Worm (Caenorhabditis elegans) whole organism, late embryonic: ENCODE data around the gene twk-13.

Experiments
- C38D4.7 ChIP-seq: fragments of 200-800 bp; sonication (Bioruptor generic); optimal IDR thresholded peaks from 2 replicates; lab custom pipeline; 2018; ENCODE audit warnings: mild to moderate bottlenecking, missing genetic modification characterization, moderate library complexity, missing compliant biosample characterization
- Y22D7AL.16 ChIP-seq: sonication (generic microtip); optimal IDR thresholded peaks from 2 replicates; lab custom pipeline; 2016; ENCODE audit warnings: missing genetic modification characterization, missing compliant biosample characterization
- ama-1 ChIP-seq: fragments of 150-350 bp; optimal IDR thresholded peaks from 2 replicates; lab custom pipeline; 2014
- ceh-18 ChIP-seq: sonication (generic microtip); optimal IDR thresholded peaks from 2 replicates; lab custom pipeline; 2016; ENCODE audit warnings: missing genetic modification characterization, missing compliant biosample characterization
- ceh-19 ChIP-seq: fragments of 200-800 bp; sonication (Bioruptor generic); optimal IDR thresholded peaks from 2 replicates; lab custom pipeline; 2018; ENCODE audit warnings: mild to moderate bottlenecking, missing genetic modification characterization, missing compliant biosample characterization
- ceh-22 ChIP-seq: sonication (generic microtip); optimal IDR thresholded peaks from 2 replicates; lab custom pipeline; 2017; ENCODE audit warnings: missing biosample characterization, missing genetic modification characterization
- ceh-30 ChIP-seq: fragments of 150-350 bp; optimal IDR thresholded peaks from 2 replicates; lab custom pipeline; 2014; ENCODE audit warnings: missing biosample characterization, missing genetic modification characterization
- ceh-31 ChIP-seq: sonication (generic microtip); optimal IDR thresholded peaks from 2 replicates; lab custom pipeline; 2016; ENCODE audit warnings: missing genetic modification characterization, missing compliant biosample characterization
- ceh-48 ChIP-seq: sonication (generic microtip); optimal IDR thresholded peaks from 2 replicates; lab custom pipeline; 2016; ENCODE audit warnings: missing genetic modification characterization, inconsistent platforms, missing compliant biosample characterization
- ceh-9 ChIP-seq: sonication (generic microtip); optimal IDR thresholded peaks from 2 replicates; lab custom pipeline; 2016; ENCODE audit warnings: mild to moderate bottlenecking, missing genetic modification characterization, inconsistent platforms, missing compliant biosample characterization
- dmd-4 ChIP-seq: sonication (generic microtip); optimal IDR thresholded peaks from 2 replicates; lab custom pipeline; 2016; ENCODE audit warnings: borderline replicate concordance, missing genetic modification characterization, missing compliant biosample characterization
- elt-4 ChIP-seq: sonication (generic microtip); optimal IDR thresholded peaks from 2 replicates; lab custom pipeline; 2016; ENCODE audit warnings: missing genetic modification characterization, missing compliant biosample characterization
- fax-1 ChIP-seq: sonication (generic microtip); optimal IDR thresholded peaks from 2 replicates; lab custom pipeline; 2016; ENCODE audit warnings: missing genotype, missing genetic modification characterization, missing compliant biosample characterization
- fkh-6 ChIP-seq: sonication (generic microtip); optimal IDR thresholded peaks from 2 replicates; lab custom pipeline; 2016; ENCODE audit warnings: missing genetic modification characterization, missing compliant biosample characterization
- hlh-13 ChIP-seq: fragments of 200-800 bp; sonication (Bioruptor generic); optimal IDR thresholded peaks from 2 replicates; lab custom pipeline; 2018; ENCODE audit warnings: mild to moderate bottlenecking, missing genetic modification characterization, missing compliant biosample characterization
- hlh-15 ChIP-seq: sonication (generic microtip); optimal IDR thresholded peaks from 2 replicates; lab custom pipeline; 2016; ENCODE audit warnings: missing genetic modification characterization, missing compliant biosample characterization
- hlh-8 ChIP-seq: sonication (generic microtip); optimal IDR thresholded peaks from 2 replicates; lab custom pipeline; 2016; ENCODE audit warnings: missing genotype, missing genetic modification characterization, missing compliant biosample characterization
- mec-3 ChIP-seq: sonication (generic microtip); optimal IDR thresholded peaks from 2 replicates; lab custom pipeline; 2016; ENCODE audit warnings: borderline replicate concordance, missing genetic modification characterization, missing compliant biosample characterization
- nfya-1 ChIP-seq: sonication (generic microtip); optimal IDR thresholded peaks from 2 replicates; lab custom pipeline; 2017; ENCODE audit warnings: missing genetic modification characterization, mild to moderate bottlenecking, missing compliant biosample characterization, antibody characterized with exemption, moderate library complexity
- nhr-11 ChIP-seq: fragments of 150-350 bp; optimal IDR thresholded peaks from 2 replicates; lab custom pipeline; 2014; ENCODE audit warnings: missing biosample characterization, missing genetic modification characterization
- npax-4 ChIP-seq: sonication (generic microtip); optimal IDR thresholded peaks from 2 replicates; lab custom pipeline; 2016; ENCODE audit warnings: missing genetic modification characterization, missing compliant biosample characterization
- pax-1 ChIP-seq: fragments of 150-350 bp; optimal IDR thresholded peaks from 2 replicates; lab custom pipeline; 2014; ENCODE audit warnings: missing biosample characterization, missing genetic modification characterization
- pha-2 ChIP-seq: sonication (generic microtip); optimal IDR thresholded peaks from 2 replicates; lab custom pipeline; 2017; ENCODE audit warnings: mild to moderate bottlenecking, missing genetic modification characterization, missing compliant biosample characterization
- pha-4 ChIP-seq: fragments of 150-350 bp; optimal IDR thresholded peaks from 2 replicates; lab custom pipeline; 2018; ENCODE audit warnings: missing biosample characterization, missing genetic modification reagents, missing genetic modification characterization
- pqm-1 ChIP-seq: sonication (generic microtip); optimal IDR thresholded peaks from 2 replicates; lab custom pipeline; 2016; ENCODE audit warnings: missing genetic modification characterization, missing compliant biosample characterization
- sdc-2 ChIP-seq: sonication (generic microtip); optimal IDR thresholded peaks from 2 replicates; lab custom pipeline; 2016; ENCODE audit warnings: missing genotype, missing genetic modification characterization, missing compliant biosample characterization
- sox-2 ChIP-seq: fragments of 200-800 bp; sonication (Bioruptor generic); IDR thresholded peaks from 2 replicates; pipeline ENCODE4 v1.3.6; 2022; ENCODE audit warnings: missing genetic modification reagents, missing genetic modification characterization, missing compliant biosample characterization
- syd-9 ChIP-seq: sonication (generic microtip); optimal IDR thresholded peaks from 2 replicates; lab custom pipeline; 2016; ENCODE audit warnings: mild to moderate bottlenecking, missing genetic modification characterization, moderate library complexity, missing compliant biosample characterization
- tbx-7 ChIP-seq: sonication (generic microtip); optimal IDR thresholded peaks from 2 replicates; lab custom pipeline; 2016; ENCODE audit warnings: missing genotype, missing genetic modification characterization, missing compliant biosample characterization
- unc-55 ChIP-seq: sonication (generic microtip); optimal IDR thresholded peaks from 2 replicates; lab custom pipeline; 2017; ENCODE audit warnings: missing biosample characterization, missing genetic modification reagents, missing genetic modification characterization
- unc-86 ChIP-seq: sonication (generic microtip); optimal IDR thresholded peaks from 2 replicates; lab custom pipeline; 2016; ENCODE audit warnings: missing genetic modification characterization, missing compliant biosample characterization
- zip-5 ChIP-seq: sonication (generic microtip); optimal IDR thresholded peaks from 2 replicates; lab custom pipeline; 2016; ENCODE audit warnings: missing genetic modification characterization, missing compliant biosample characterization

Gene twk-13

DNA sequence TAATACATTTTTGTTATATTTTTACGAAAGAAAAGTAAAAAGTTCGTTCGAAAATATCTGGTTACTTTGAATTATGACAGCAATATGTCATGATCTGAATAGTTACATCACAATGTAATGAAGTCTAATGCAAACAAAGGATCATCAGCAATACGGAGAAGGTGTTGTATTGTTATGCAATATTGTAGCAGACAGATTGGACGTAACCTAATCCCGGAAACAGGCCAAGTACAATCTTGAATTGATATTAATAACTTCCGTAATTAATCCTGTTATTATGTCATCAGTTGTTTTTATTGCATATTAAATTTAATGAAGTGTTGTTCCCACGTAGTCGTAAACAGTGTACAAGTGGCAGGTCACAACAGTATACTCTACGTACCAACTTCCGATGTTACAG, 56.3 kb downstream of the twk-13 start:
- TF ChIP-seq unc-86 (tag; lab: Kevin White, UChicago): no peak
- TF ChIP-seq pha-4: no peak
- TF ChIP-seq pha-2 (tag; lab: Kevin White, UChicago): no peak
- TF ChIP-seq hlh-13 (GFP tag; lab: Kevin White, UChicago): no peak
- no peak for TF ChIP-seq dmd-4 (tag; lab: Kevin White, UChicago)
- TF ChIP-seq ceh-31: no peak
- TF ChIP-seq unc-55: no peak
- TF ChIP-seq sdc-2 (tag; lab: Kevin White, UChicago): no peak
- no peak for TF ChIP-seq fkh-6
- TF ChIP-seq ceh-9 (tag; lab: Kevin White, UChicago): no peak
- TF ChIP-seq hlh-15 (tag; lab: Kevin White, UChicago): no peak
- TF ChIP-seq zip-5 (tag; lab: Kevin White, UChicago): no peak
- no peak for TF ChIP-seq sox-2 (GFP tag; lab: Robert Waterston, UW)
- TF ChIP-seq C38D4.7 (GFP tag; lab: Kevin White, UChicago): no peak

DNA sequence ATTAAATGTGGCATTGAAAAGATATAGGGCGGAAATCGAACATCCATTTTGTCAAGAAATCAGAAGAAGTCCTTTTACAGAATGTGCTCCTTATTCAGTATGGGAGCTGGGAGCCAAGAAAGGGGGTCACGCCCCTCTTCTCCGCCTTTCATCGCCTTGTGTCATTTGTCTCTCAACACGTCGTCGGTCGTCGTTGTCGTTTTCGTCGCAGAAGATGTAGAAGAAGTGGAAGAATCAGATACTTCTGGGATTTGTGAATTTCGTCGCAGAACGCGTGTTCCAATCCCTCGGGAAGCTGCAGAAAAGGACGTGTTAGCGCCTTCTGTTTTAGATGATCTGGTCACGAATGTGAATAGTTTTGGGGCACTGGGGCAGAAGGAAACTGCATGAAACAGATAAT, 60.8 kb downstream of the twk-13 start, which contains the start of gene bnc-1:
Gene bnc-1 (minus strand): TSS at position 101 of the 400 bp plus-strand sequence.
- TF ChIP-seq Y22D7AL.16 (tag; lab: Kevin White, UChicago): no peak
- TF ChIP-seq nfya-1 (tag; lab: Kevin White, UChicago): no peak

DNA sequence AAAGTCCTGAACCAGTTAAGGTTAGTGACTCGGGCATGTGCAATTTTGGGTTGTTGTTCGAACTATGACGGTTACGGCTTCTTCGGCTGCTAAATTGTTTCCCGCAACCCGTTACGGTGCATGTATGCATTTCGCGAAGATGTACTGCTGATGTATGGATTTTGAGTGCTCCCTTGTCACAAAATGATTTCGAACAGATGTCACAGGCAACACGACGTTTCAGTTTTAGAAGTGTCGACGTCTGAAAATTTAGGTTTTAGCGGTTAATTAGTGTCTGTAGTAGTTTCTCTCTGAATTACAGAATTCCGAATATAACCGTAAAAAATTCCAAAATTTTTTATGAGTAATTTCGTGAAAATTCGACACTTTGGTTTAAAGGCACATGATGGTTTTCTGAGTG, 62.1 kb downstream of the twk-13 start:
- no peak for TF ChIP-seq unc-86 (tag; lab: Kevin White, UChicago)
- no peak for TF ChIP-seq syd-9 (tag; lab: Kevin White, UChicago)
- TF ChIP-seq elt-4 (tag; lab: Kevin White, UChicago): no peak
- no peak for TF ChIP-seq nhr-11
- TF ChIP-seq npax-4 (tag; lab: Kevin White, UChicago): no peak
- TF ChIP-seq ceh-30 (tag; lab: Kevin White, UChicago): no peak
- TF ChIP-seq fkh-6: no peak
- no peak for TF ChIP-seq unc-55
- no peak for TF ChIP-seq ceh-9 (tag; lab: Kevin White, UChicago)
- TF ChIP-seq ceh-18: no peak

DNA sequence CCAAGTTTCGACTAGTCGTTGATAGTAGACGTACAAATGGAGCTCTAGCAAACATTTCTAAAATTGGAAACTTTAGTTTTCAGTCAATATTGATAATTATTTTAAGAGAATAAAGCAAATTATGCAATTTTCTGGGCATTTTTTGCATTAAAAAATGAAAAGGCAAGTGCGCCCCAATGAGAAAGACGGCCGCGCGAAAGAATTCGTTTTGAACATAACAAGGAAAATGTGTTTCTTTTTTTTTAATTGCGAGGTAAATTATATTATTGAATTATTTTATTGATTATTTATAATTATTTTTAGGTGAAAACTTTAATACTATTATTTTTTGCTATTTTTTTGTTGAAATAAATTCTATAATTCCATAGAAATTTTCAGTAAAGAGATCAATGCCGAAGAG, 66.3 kb downstream of the twk-13 start, which contains the start of the genes tsfm-1 and capg-2:
Gene tsfm-1 (minus strand): TSS at position 57 of the 400 bp plus-strand sequence.
Gene capg-2 (plus strand): TSS at position 379 of the 400 bp plus-strand sequence.
- TF ChIP-seq pqm-1 (tag; lab: Kevin White, UChicago) (no peak), hlh-8 (no peak), pax-1 (tag; lab: Kevin White, UChicago) (no peak), sdc-2 (tag; lab: Kevin White, UChicago) (no peak), fkh-6 (no peak), fax-1 (no peak), ama-1 (lab: Kevin White, UChicago) (no peak), ceh-48 (no peak), mec-3 (tag; lab: Kevin White, UChicago) (no peak), tbx-7 (tag; lab: Kevin White, UChicago) (no peak), syd-9 (tag; lab: Kevin White, UChicago) (no peak), ceh-22 (tag; lab: Kevin White, UChicago) (no peak), ceh-19 (GFP tag; lab: Kevin White, UChicago) (no peak)
